Fruit fly (Drosophila melanogaster) whole organism, wandering third instar larva: ENCODE results near the gene Pino.

Experiments used
- Mio ChIP-seq: sonication (Bioruptor generic); optimal IDR thresholded peaks from 2 replicates; lab custom pipeline; 2016; ENCODE audit warnings: missing biosample characterization, missing genetic modification characterization
- Sp1 ChIP-seq: fragments of 200-800 bp; sonication (Bioruptor generic); optimal IDR thresholded peaks from 3 replicates; lab custom pipeline; 2019; ENCODE audit warnings: missing biosample characterization, mild to moderate bottlenecking, missing genetic modification characterization, moderate library complexity
- Vsx2 ChIP-seq: fragments of 200-300, 225-300 bp; sonication (Bioruptor generic); optimal IDR thresholded peaks from 2 replicates; lab custom pipeline; 2018; ENCODE audit warnings: missing biosample characterization, missing genetic modification characterization; ENCODE audit not compliant: partially characterized antibody
- tai ChIP-seq: sonication (Bioruptor generic); optimal IDR thresholded peaks from 2 replicates; lab custom pipeline; 2016; ENCODE audit warnings: missing biosample characterization, missing genetic modification characterization

dm6 chr2L:1152693-1153092 lies 23.9 kb upstream of the Pino start:
- TF ChIP-seq tai (GFP tag; lab: Kevin White, UChicago) (no peak), Mio (GFP tag; lab: Kevin White, UChicago) (no peak), Sp1 (no peak), Vsx2 (GFP tag; lab: Kevin White, UChicago) (no peak)
